Worm (Caenorhabditis elegans) whole organism, midembryonic: ENCODE measurements around the gene K11H12.4.

Experiments
- T22C8.4 ChIP-seq: fragments of 200-800 bp; sonication (Bioruptor generic); IDR thresholded peaks from 2 replicates; pipeline ENCODE4 v1.3.6; 2022; ENCODE audit warnings: missing genetic modification characterization, missing compliant biosample characterization
- cog-1 ChIP-seq: sonication (generic microtip); optimal IDR thresholded peaks from 2 replicates; lab custom pipeline; 2016; ENCODE audit warnings: missing genetic modification characterization, missing compliant biosample characterization
- flt-1 ChIP-seq: fragments of 200-800 bp; sonication (Bioruptor generic); IDR thresholded peaks from 2 replicates; pipeline ENCODE4 v1.3.6; 2022; ENCODE audit warnings: missing genetic modification characterization, missing compliant biosample characterization
- klf-2 ChIP-seq: fragments of 200-800 bp; sonication (Bioruptor generic); conservative IDR thresholded peaks from 2 replicates; pipeline ENCODE4 v1.3.6; 2022; ENCODE audit warnings: missing genetic modification reagents, missing genetic modification characterization, missing compliant biosample characterization
- med-1 ChIP-seq: sonication (generic microtip); optimal IDR thresholded peaks from 2 replicates; lab custom pipeline; 2017; ENCODE audit warnings: missing genetic modification characterization, mild to moderate bottlenecking, missing compliant biosample characterization, antibody characterized with exemption, missing genetic modification reagents; ENCODE audit not compliant: insufficient read depth
- ref-1 ChIP-seq: fragments of 200-800 bp; sonication (Bioruptor generic); conservative IDR thresholded peaks from 2 replicates; pipeline ENCODE4 v1.3.6; 2022; ENCODE audit warnings: missing genetic modification reagents, missing genetic modification characterization, missing compliant biosample characterization
- tab-1 ChIP-seq: fragments of 200-800 bp; sonication (Bioruptor generic); IDR thresholded peaks from 2 replicates; pipeline ENCODE4 v1.3.6; 2022; ENCODE audit warnings: missing genetic modification characterization, missing compliant biosample characterization
- ztf-23 ChIP-seq: fragments of 200-800 bp; sonication (Bioruptor generic); IDR thresholded peaks from 2 replicates; pipeline ENCODE4 v1.3.6; 2022; ENCODE audit warnings: missing genetic modification reagents, missing genetic modification characterization, missing compliant biosample characterization
- ztf-29 ChIP-seq: fragments of 200-800 bp; sonication (Bioruptor generic); IDR thresholded peaks from 2 replicates; pipeline ENCODE4 v1.3.6; 2022; ENCODE audit warnings: missing genetic modification reagents, missing genetic modification characterization, missing compliant biosample characterization

K11H12.4 gene

ce11 chrIV:675471-676159 lies at the start of gene K11H12.4, which contains the start of gene K11H12.10:
Gene K11H12.4 (minus strand): TSS chrIV:675883.
Gene K11H12.10 (plus strand): TSS chrIV:676075.
- TF ChIP-seq ztf-29 (GFP tag; lab: Robert Waterston, UW) (no peak), flt-1 (GFP tag; lab: Robert Waterston, UW) (no peak), klf-2 (GFP tag; lab: Robert Waterston, UW) (no peak), ztf-23 (GFP tag; lab: Robert Waterston, UW) (no peak), ref-1 (GFP tag; lab: Robert Waterston, UW) (no peak), T22C8.4 (GFP tag; lab: Robert Waterston, UW) (no peak), cog-1 (tag; lab: Kevin White, UChicago) (no peak), tab-1 (GFP tag; lab: Robert Waterston, UW) (no peak), med-1 (GFP tag; lab: Kevin White, UChicago) (no peak)

ce11 chrIV:719351-719750 lies 43.7 kb upstream of the K11H12.4 start, which contains the start of gene Y55F3C.10:
Gene Y55F3C.10 (minus strand): TSS chrIV:719451.
- TF ChIP-seq flt-1 (GFP tag; lab: Robert Waterston, UW): no peak
- TF ChIP-seq tab-1 (GFP tag; lab: Robert Waterston, UW): no peak
- no peak for TF ChIP-seq ztf-29 (GFP tag; lab: Robert Waterston, UW)

ce11 chrIV:716323-716722 lies 40.6 kb upstream of the K11H12.4 start, which contains the start of gene clec-164:
Gene clec-164 (plus strand): TSS chrIV:716623.
- TF ChIP-seq klf-2 (GFP tag; lab: Robert Waterston, UW) (no peak), ref-1 (GFP tag; lab: Robert Waterston, UW) (no peak), flt-1 (GFP tag; lab: Robert Waterston, UW) (no peak), med-1 (GFP tag; lab: Kevin White, UChicago) (no peak), tab-1 (GFP tag; lab: Robert Waterston, UW) (no peak), ztf-23 (GFP tag; lab: Robert Waterston, UW) (no peak), cog-1 (tag; lab: Kevin White, UChicago) (no peak), ztf-29 (GFP tag; lab: Robert Waterston, UW) (no peak), T22C8.4 (GFP tag; lab: Robert Waterston, UW) (no peak)

- TF ChIP-seq med-1 (GFP tag; lab: Kevin White, UChicago) (no peak), tab-1 (GFP tag; lab: Robert Waterston, UW) (no peak), ztf-23 (GFP tag; lab: Robert Waterston, UW) (no peak), T22C8.4 (GFP tag; lab: Robert Waterston, UW) (no peak), cog-1 (tag; lab: Kevin White, UChicago) (no peak), flt-1 (GFP tag; lab: Robert Waterston, UW) (no peak), ref-1 (GFP tag; lab: Robert Waterston, UW) (no peak), klf-2 (GFP tag; lab: Robert Waterston, UW) (no peak), ztf-29 (GFP tag; lab: Robert Waterston, UW) (no peak)
These were observed 39.8 kb upstream of the K11H12.4 start for ce11 chrIV:715433-715832.

- TF ChIP-seq ztf-29 (GFP tag; lab: Robert Waterston, UW) (no peak), med-1 (GFP tag; lab: Kevin White, UChicago) (no peak), ref-1 (GFP tag; lab: Robert Waterston, UW) (no peak)
These were observed 32.0 kb upstream of the K11H12.4 start, which contains the start of gene cutl-26 for ce11 chrIV:707635-708034. Gene cutl-26 (minus strand): TSS chrIV:707735.

- TF ChIP-seq ztf-23 (GFP tag; lab: Robert Waterston, UW) (no peak), cog-1 (tag; lab: Kevin White, UChicago) (no peak), flt-1 (GFP tag; lab: Robert Waterston, UW) (no peak), ztf-29 (GFP tag; lab: Robert Waterston, UW) (no peak), klf-2 (GFP tag; lab: Robert Waterston, UW) (no peak), med-1 (GFP tag; lab: Kevin White, UChicago) (no peak), ref-1 (GFP tag; lab: Robert Waterston, UW) (no peak), tab-1 (GFP tag; lab: Robert Waterston, UW) (no peak), T22C8.4 (GFP tag; lab: Robert Waterston, UW) (no peak)
These were observed 22.6 kb upstream of the K11H12.4 start, which contains the start of gene Y55F3C.17 for ce11 chrIV:698304-698703. Gene Y55F3C.17 (minus strand): TSS chrIV:698404.

ce11 chrIV:684748-685147 lies 9.1 kb upstream of the K11H12.4 start:
- TF ChIP-seq cog-1 (tag; lab: Kevin White, UChicago): no peak
- TF ChIP-seq med-1 (GFP tag; lab: Kevin White, UChicago): no peak
- no peak for TF ChIP-seq T22C8.4 (GFP tag; lab: Robert Waterston, UW)
- no peak for TF ChIP-seq flt-1 (GFP tag; lab: Robert Waterston, UW)
- TF ChIP-seq ztf-29 (GFP tag; lab: Robert Waterston, UW): no peak
- TF ChIP-seq klf-2 (GFP tag; lab: Robert Waterston, UW): no peak
- no peak for TF ChIP-seq ztf-23 (GFP tag; lab: Robert Waterston, UW)
- TF ChIP-seq tab-1 (GFP tag; lab: Robert Waterston, UW): no peak
- no peak for TF ChIP-seq ref-1 (GFP tag; lab: Robert Waterston, UW)

ce11 chrIV:684197-684596 lies 8.5 kb upstream of the K11H12.4 start, which contains the start of gene cutl-28:
Gene cutl-28 (plus strand): TSS chrIV:684497.
- TF ChIP-seq klf-2 (GFP tag; lab: Robert Waterston, UW) (no peak), flt-1 (GFP tag; lab: Robert Waterston, UW) (no peak), T22C8.4 (GFP tag; lab: Robert Waterston, UW) (no peak), ztf-23 (GFP tag; lab: Robert Waterston, UW) (no peak), ref-1 (GFP tag; lab: Robert Waterston, UW) (no peak), cog-1 (tag; lab: Kevin White, UChicago) (no peak), ztf-29 (GFP tag; lab: Robert Waterston, UW) (no peak), tab-1 (GFP tag; lab: Robert Waterston, UW) (no peak), med-1 (GFP tag; lab: Kevin White, UChicago) (no peak)
